1 fruit fly cellular context compared by ENCODE assay signal in genomic region chr3L:13007946-13008462, dm6.
A peak's percentile ranks its signal among the peaks of the same experiment; 100 is the strongest.
TF ChIP-seq lines count a peak whose summit lies in the region.

No protein-coding gene starts in this region.

TF ChIP-seq in whole organism, embryonic, 481 proteins besides CTCF, POLR2A, EP300 and RAD21 (continued from another document):
- no peak for TF ChIP-seq CG17802 (tag; optimal IDR thresholded peaks at IDR 0.05; lab: Kevin White, UChicago)
- no peak for TF ChIP-seq CG18619 (GFP tag; optimal IDR thresholded peaks at IDR 0.05; lab: Kevin White, UChicago)
- TF ChIP-seq CG15073 (GFP tag; optimal IDR thresholded peaks at IDR 0.05; lab: Kevin White, UChicago) = no peak
- TF ChIP-seq Dfd (GFP tag; optimal IDR thresholded peaks at IDR 0.05; lab: Kevin White, UChicago) = no peak
- TF ChIP-seq ewg (GFP tag; optimal IDR thresholded peaks at IDR 0.05; lab: Kevin White, UChicago) = no peak
- no peak for TF ChIP-seq Ptx1 (GFP tag; IDR thresholded peaks at IDR 0.05; lab: Robert Waterston, UW)
- TF ChIP-seq en (GFP tag; optimal IDR thresholded peaks at IDR 0.05; lab: Kevin White, UChicago) = no peak
- no peak for TF ChIP-seq klu (GFP tag; IDR thresholded peaks at IDR 0.05; lab: Robert Waterston, UW)
- TF ChIP-seq gce (GFP tag; IDR thresholded peaks at IDR 0.05; lab: Robert Waterston, UW) = no peak
- peak; percentile 24 for TF ChIP-seq CG17829 (tag; optimal IDR thresholded peaks at IDR 0.05; lab: Kevin White, UChicago)
- TF ChIP-seq CG11695 (GFP tag; IDR thresholded peaks at IDR 0.05; lab: Robert Waterston, UW) = no peak
- TF ChIP-seq Neu2 (GFP tag; optimal IDR thresholded peaks at IDR 0.05; lab: Kevin White, UChicago; ENCODE audit: borderline replicate concordance) = no peak
- TF ChIP-seq CG1832 (GFP tag; optimal IDR thresholded peaks at IDR 0.05; lab: Kevin White, UChicago) = no peak
- TF ChIP-seq CG8765 (GFP tag; IDR thresholded peaks at IDR 0.05; lab: Robert Waterston, UW) = no peak
- TF ChIP-seq CG34224 (GFP tag; IDR thresholded peaks at IDR 0.05; lab: Robert Waterston, UW; ENCODE audit: partially characterized antibody) = peak; percentile 55; the same call in 2 of the 3 replicates
- TF ChIP-seq CG1603 (tag; optimal IDR thresholded peaks at IDR 0.05; lab: Kevin White, UChicago) = no peak
- TF ChIP-seq Mrtf (GFP tag; IDR thresholded peaks at IDR 0.05; lab: Robert Waterston, UW) = no peak
- no peak for TF ChIP-seq Optix (GFP tag; IDR thresholded peaks at IDR 0.05; lab: Robert Waterston, UW)
- no peak for TF ChIP-seq Vsx1 (GFP tag; optimal IDR thresholded peaks at IDR 0.05; lab: Kevin White, UChicago)
- no peak for TF ChIP-seq CG12299 (tag; optimal IDR thresholded peaks at IDR 0.05; lab: Kevin White, UChicago)
- TF ChIP-seq CG4854 (GFP tag; optimal IDR thresholded peaks at IDR 0.05; lab: Kevin White, UChicago) = no peak
- no peak for TF ChIP-seq Drgx (GFP tag; IDR thresholded peaks at IDR 0.05; lab: Robert Waterston, UW)
- no peak for TF ChIP-seq pfk (GFP tag; optimal IDR thresholded peaks at IDR 0.05; lab: Kevin White, UChicago)
- no peak for TF ChIP-seq pho (GFP tag; optimal IDR thresholded peaks at IDR 0.05; lab: Kevin White, UChicago)
- TF ChIP-seq sima (GFP tag; optimal IDR thresholded peaks at IDR 0.05; lab: Kevin White, UChicago) = no peak
- peak; percentile 30 for TF ChIP-seq CG14710 (tag; optimal IDR thresholded peaks at IDR 0.05; lab: Kevin White, UChicago)
- no peak for TF ChIP-seq jigr1 (GFP tag; IDR thresholded peaks at IDR 0.05; lab: Robert Waterston, UW)
- no peak for TF ChIP-seq otp (GFP tag; IDR thresholded peaks at IDR 0.05; lab: Robert Waterston, UW)
- TF ChIP-seq tll (GFP tag; optimal IDR thresholded peaks at IDR 0.05; lab: Kevin White, UChicago) = no peak
- no peak for TF ChIP-seq schlank (tag; optimal IDR thresholded peaks at IDR 0.05; lab: Kevin White, UChicago)
- TF ChIP-seq CG3163 (GFP tag; optimal IDR thresholded peaks at IDR 0.05; lab: Kevin White, UChicago) = no peak
- TF ChIP-seq sd (tag; optimal IDR thresholded peaks at IDR 0.05; lab: Kevin White, UChicago) = no peak
- TF ChIP-seq NK7.1 (GFP tag; optimal IDR thresholded peaks at IDR 0.05; lab: Kevin White, UChicago) = no peak
- TF ChIP-seq CG17186 (GFP tag; optimal IDR thresholded peaks at IDR 0.05; lab: Kevin White, UChicago) = no peak
- TF ChIP-seq lbe (GFP tag; optimal IDR thresholded peaks at IDR 0.05; lab: Kevin White, UChicago) = peak; percentile 29
- no peak for TF ChIP-seq sc (optimal IDR thresholded peaks at IDR 0.05; lab: Kevin White, UChicago)
- TF ChIP-seq sc (GFP tag; optimal IDR thresholded peaks at IDR 0.05; lab: Kevin White, UChicago) = no peak
- no peak for TF ChIP-seq danr (GFP tag; IDR thresholded peaks at IDR 0.05; lab: Robert Waterston, UW)
- TF ChIP-seq crp (GFP tag; optimal IDR thresholded peaks at IDR 0.05; lab: Kevin White, UChicago) = peak in 1 of 2 experiments; percentile 81
- TF ChIP-seq dmrt11E (tag; optimal IDR thresholded peaks at IDR 0.05; lab: Kevin White, UChicago) = no peak
- TF ChIP-seq Deaf1 (tag; optimal IDR thresholded peaks at IDR 0.05; lab: Kevin White, UChicago) = no peak
- peak; percentile 20; the same call in 2 of the 3 replicates for TF ChIP-seq Opbp (GFP tag; IDR thresholded peaks at IDR 0.05; lab: Robert Waterston, UW; ENCODE audit: partially characterized antibody)
- no peak for TF ChIP-seq CG17912 (GFP tag; optimal IDR thresholded peaks at IDR 0.05; lab: Kevin White, UChicago)
- peak; percentile 82 for TF ChIP-seq stwl (tag; optimal IDR thresholded peaks at IDR 0.05; lab: Kevin White, UChicago)
- no peak for TF ChIP-seq ara (GFP tag; IDR thresholded peaks at IDR 0.05; lab: Robert Waterston, UW)
- TF ChIP-seq da (GFP tag; optimal IDR thresholded peaks at IDR 0.05; lab: Kevin White, UChicago) = no peak
- no peak for TF ChIP-seq CG13123 (GFP tag; optimal IDR thresholded peaks at IDR 0.05; lab: Kevin White, UChicago)
- TF ChIP-seq Gug (GFP tag; IDR thresholded peaks at IDR 0.05; lab: Robert Waterston, UW) = no peak
- no peak for TF ChIP-seq abd-A (tag; optimal IDR thresholded peaks at IDR 0.05; lab: Kevin White, UChicago)
- no peak for TF ChIP-seq croc (GFP tag; conservative IDR thresholded peaks at IDR 0.05; lab: Robert Waterston, UW)
- no peak for TF ChIP-seq CG10321 (GFP tag; IDR thresholded peaks at IDR 0.05; lab: Robert Waterston, UW)
- TF ChIP-seq bsh (GFP tag; optimal IDR thresholded peaks at IDR 0.05; lab: Kevin White, UChicago) = no peak
- no peak for TF ChIP-seq Oaz (GFP tag; IDR thresholded peaks at IDR 0.05; lab: Robert Waterston, UW)
- TF ChIP-seq CG8478 (optimal IDR thresholded peaks at IDR 0.05; lab: Kevin White, UChicago) = no peak
- TF ChIP-seq HLH4C (GFP tag; IDR thresholded peaks at IDR 0.05; lab: Robert Waterston, UW; ENCODE audit: partially characterized antibody) = peak; percentile 78
- TF ChIP-seq p53 (GFP tag; optimal IDR thresholded peaks at IDR 0.05; lab: Kevin White, UChicago) = no peak
- TF ChIP-seq ash1 (GFP tag; optimal IDR thresholded peaks at IDR 0.05; lab: Kevin White, UChicago) = no peak
- no peak for TF ChIP-seq CHES-1-like (GFP tag; optimal IDR thresholded peaks at IDR 0.05; lab: Kevin White, UChicago)
- peak; percentile 52 for TF ChIP-seq trem (tag; optimal IDR thresholded peaks at IDR 0.05; lab: Kevin White, UChicago)
- TF ChIP-seq CG10274 (GFP tag; optimal IDR thresholded peaks at IDR 0.05; lab: Kevin White, UChicago) = no peak
- no peak for TF ChIP-seq Elba2 (GFP tag; optimal IDR thresholded peaks at IDR 0.05; lab: Kevin White, UChicago)
- no peak for TF ChIP-seq aop (GFP tag; IDR thresholded peaks at IDR 0.05; lab: Robert Waterston, UW)
- TF ChIP-seq Nf-YB (GFP tag; optimal IDR thresholded peaks at IDR 0.05; lab: Kevin White, UChicago) = no peak
- TF ChIP-seq CG4360 (GFP tag; IDR thresholded peaks at IDR 0.05; lab: Robert Waterston, UW) = no peak
- peak; percentile 13 for TF ChIP-seq Sry-δ (GFP tag; optimal IDR thresholded peaks at IDR 0.05; lab: Kevin White, UChicago)
TF ChIP-seq in whole organism, embryonic: peak in this region for 54.
